Fruit fly (Drosophila melanogaster): ENCODE results near the gene ey.

dm6 chr4:659884-660846 lies 37.3 kb upstream of the ey start, which contains the start of gene gw:
- TF ChIP-seq CTCF (optimal IDR thresholded peaks at IDR 0.05) = no peak
- TF ChIP-seq CG8478 (optimal IDR thresholded peaks at IDR 0.05) = no peak

All from S2 (cell line).